Fruit fly (Drosophila melanogaster): ENCODE results near the gene mtgo.
A peak's percentile ranks its signal among the peaks of the same experiment; 100 is the strongest.

mtgo gene

dm6 chr2L:16643961-16644360 is 99.1 kb downstream of the mtgo start (continued):
- peak; percentile 74 for TF ChIP-seq Blimp-1 (GFP tag; optimal IDR thresholded peaks at IDR 0.05)
- TF ChIP-seq CG7357 (GFP tag; IDR thresholded peaks at IDR 0.05): 0 out of 3 replicates have a peak, but pooled peaks have one; percentile 29
- TF ChIP-seq hkb (optimal IDR thresholded peaks at IDR 0.05): no peak
- TF ChIP-seq hkb (GFP tag; IDR thresholded peaks at IDR 0.05): peak; percentile 65
- TF ChIP-seq Mes4 (GFP tag; optimal IDR thresholded peaks at IDR 0.05): peak; percentile 48
- TF ChIP-seq CG10321 (GFP tag; IDR thresholded peaks at IDR 0.05): no peak
- TF ChIP-seq Dp (GFP tag; optimal IDR thresholded peaks at IDR 0.05): no peak
- TF ChIP-seq CG6765 (GFP tag; optimal IDR thresholded peaks at IDR 0.05): peak; percentile 8
- no peak for TF ChIP-seq dm (GFP tag; optimal IDR thresholded peaks at IDR 0.05)
- TF ChIP-seq CG3407 (GFP tag; optimal IDR thresholded peaks at IDR 0.05): peak; percentile 7
- peak; percentile 22 for TF ChIP-seq CG1529 (GFP tag; optimal IDR thresholded peaks at IDR 0.05)
- no peak for TF ChIP-seq Elba2 (GFP tag; optimal IDR thresholded peaks at IDR 0.05)
- TF ChIP-seq crc (GFP tag; optimal IDR thresholded peaks at IDR 0.05): no peak
- TF ChIP-seq lab (GFP tag; optimal IDR thresholded peaks at IDR 0.05): peak; percentile 83
- peak; percentile 29 for TF ChIP-seq fu2 (GFP tag; optimal IDR thresholded peaks at IDR 0.05)
- TF ChIP-seq sens (GFP tag): peak; percentile 93
- TF ChIP-seq Side (GFP tag; optimal IDR thresholded peaks at IDR 0.05): peak; percentile 42
- TF ChIP-seq CG8089 (GFP tag; optimal IDR thresholded peaks at IDR 0.05): peak; percentile 60
- no peak for TF ChIP-seq HLHmδ (GFP tag; optimal IDR thresholded peaks at IDR 0.05)
- peak; percentile 26 for TF ChIP-seq Vsx1 (GFP tag; optimal IDR thresholded peaks at IDR 0.05)
- TF ChIP-seq btn (GFP tag; optimal IDR thresholded peaks at IDR 0.05): peak; percentile 6
- TF ChIP-seq Dll (GFP tag; IDR thresholded peaks at IDR 0.05; ENCODE audit: partially characterized antibody): no peak
- no peak for TF ChIP-seq prd (optimal IDR thresholded peaks at IDR 0.05)
- TF ChIP-seq prd (GFP tag; IDR thresholded peaks at IDR 0.05): peak; percentile 81
- peak; percentile 53 for TF ChIP-seq CG18262 (tag; optimal IDR thresholded peaks at IDR 0.05)
- peak; percentile 35; the same call in 1 of the 2 replicates for TF ChIP-seq CG10366 (GFP tag; IDR thresholded peaks at IDR 0.05)
- TF ChIP-seq sug (tag; optimal IDR thresholded peaks at IDR 0.05): no peak
- TF ChIP-seq nom (GFP tag; optimal IDR thresholded peaks at IDR 0.05): peak; percentile 9
- TF ChIP-seq Rfx (GFP tag; IDR thresholded peaks at IDR 0.05): peak; percentile 68
- TF ChIP-seq sob (GFP tag; IDR thresholded peaks at IDR 0.05): peak; percentile 77
- TF ChIP-seq CG9817 (tag; optimal IDR thresholded peaks at IDR 0.05): peak; percentile 53
- TF ChIP-seq psq (GFP tag; optimal IDR thresholded peaks at IDR 0.05): peak; percentile 6
- peak; percentile 34 for TF ChIP-seq shn (GFP tag; optimal IDR thresholded peaks at IDR 0.05)
- no peak for TF ChIP-seq p53 (GFP tag; optimal IDR thresholded peaks at IDR 0.05)
- peak; percentile 37; the same call in 1 of the 2 replicates for TF ChIP-seq CG17328 (GFP tag; IDR thresholded peaks at IDR 0.05)
- TF ChIP-seq CG13287 (GFP tag; IDR thresholded peaks at IDR 0.05; ENCODE audit: partially characterized antibody): no peak
- peak; percentile 73 for TF ChIP-seq CG2120 (GFP tag; optimal IDR thresholded peaks at IDR 0.05)
- TF ChIP-seq lilli (GFP tag; optimal IDR thresholded peaks at IDR 0.05): peak; percentile 56
- peak; percentile 27; the same call in 1 of the 2 replicates for TF ChIP-seq bowl (GFP tag; IDR thresholded peaks at IDR 0.05)
- no peak for TF ChIP-seq Dip2 (GFP tag; IDR thresholded peaks at IDR 0.05)
- TF ChIP-seq hbn (GFP tag; IDR thresholded peaks at IDR 0.05; ENCODE audit: partially characterized antibody): no peak
- TF ChIP-seq ssp (GFP tag; IDR thresholded peaks at IDR 0.05): 0 out of 2 replicates have a peak, but pooled peaks have one; percentile 32
- TF ChIP-seq ewg (GFP tag; optimal IDR thresholded peaks at IDR 0.05): peak; percentile 38
- peak; percentile 65 for TF ChIP-seq vvl (GFP tag; IDR thresholded peaks at IDR 0.05)
- TF ChIP-seq run (tag; optimal IDR thresholded peaks at IDR 0.05): peak; percentile 32
- no peak for TF ChIP-seq NFAT (GFP tag; IDR thresholded peaks at IDR 0.05)
- TF ChIP-seq CG11504 (tag; optimal IDR thresholded peaks at IDR 0.05): peak; percentile 78
- peak; percentile 36; the same call in 1 of the 2 replicates for TF ChIP-seq seq (GFP tag; IDR thresholded peaks at IDR 0.05)
- TF ChIP-seq Lim3 (GFP tag; IDR thresholded peaks at IDR 0.05): no peak
- peak; percentile 4 for TF ChIP-seq Spps (tag; optimal IDR thresholded peaks at IDR 0.05)
- TF ChIP-seq usp (GFP tag; optimal IDR thresholded peaks at IDR 0.05): no peak
- TF ChIP-seq Asciz (GFP tag; optimal IDR thresholded peaks at IDR 0.05): peak; percentile 75

All from whole organism, embryonic.